Fruit fly (Drosophila melanogaster) whole organism, adult: ENCODE measurements around the gene CG15456.

ENCODE experiments used
- CG1620 ChIP-seq: fragments of 200-800 bp; sonication (Bioruptor generic); optimal IDR thresholded peaks from 2 replicates; lab custom pipeline; 2016; ENCODE audit warnings: missing biosample characterization, missing genetic modification characterization
- Mnt ChIP-seq: fragments of 200-800 bp; sonication (Bioruptor generic); optimal IDR thresholded peaks from 2 replicates; lab custom pipeline; 2016; ENCODE audit warnings: missing biosample characterization, mild to moderate bottlenecking, missing genetic modification characterization
- bab1 ChIP-seq: fragments of 200-800 bp; sonication (Bioruptor generic); optimal IDR thresholded peaks from 3 replicates; lab custom pipeline; 2019; ENCODE audit warnings: missing biosample characterization, mild to moderate bottlenecking, missing genetic modification characterization, moderate library complexity
- kay ChIP-seq: fragments of 200-800 bp; sonication (Bioruptor generic); peaks from one replicate; lab custom pipeline; 2016; ENCODE audit warnings: missing biosample characterization, missing genetic modification characterization, borderline replicate concordance
- ovo ChIP-seq: fragments of 200-800 bp; sonication (Bioruptor generic); optimal IDR thresholded peaks from 2 replicates; lab custom pipeline; 2016; ENCODE audit warnings: missing biosample characterization, missing genetic modification characterization
- pad ChIP-seq: fragments of 200-800 bp; sonication (Bioruptor generic); optimal IDR thresholded peaks from 3 replicates; lab custom pipeline; 2017; ENCODE audit warnings: missing biosample characterization, missing genetic modification characterization, mild to moderate bottlenecking, moderate library complexity, missing genetic modification reagents
- toe ChIP-seq: fragments of 200-800 bp; sonication (Bioruptor generic); optimal IDR thresholded peaks from 2 replicates; lab custom pipeline; 2016; ENCODE audit warnings: missing biosample characterization, missing genetic modification characterization

DNA sequence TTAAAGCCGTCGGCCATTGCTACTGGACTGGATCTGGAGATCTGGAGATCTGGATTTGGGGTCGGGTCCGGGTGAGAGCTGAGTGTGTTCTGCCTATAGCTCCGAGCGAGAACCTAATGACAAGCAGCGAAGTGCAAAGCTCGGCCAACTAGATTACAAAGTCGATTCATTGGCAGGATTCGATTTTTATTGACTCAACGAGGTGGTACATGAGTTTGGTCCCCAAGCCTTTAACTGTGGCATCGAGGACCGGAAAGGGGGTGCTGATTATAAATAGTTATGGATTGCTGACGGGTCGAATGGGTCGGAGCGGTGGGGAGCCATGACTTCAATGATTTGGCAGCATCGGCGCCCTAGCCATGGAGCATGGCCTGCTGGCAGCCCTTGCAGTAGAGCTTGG lies 13.4 kb downstream of the CG15456 start, which contains the start of gene CG15459:
- no peak for TF ChIP-seq ovo (GFP tag; lab: Kevin White, UChicago)
- TF ChIP-seq bab1 (GFP tag; lab: Kevin White, UChicago): no peak
- TF ChIP-seq CG1620 (GFP tag; lab: Kevin White, UChicago): no peak
- TF ChIP-seq toe (GFP tag; lab: Kevin White, UChicago): no peak
- no peak for TF ChIP-seq pad (GFP tag; lab: Kevin White, UChicago)
- TF ChIP-seq Mnt (GFP tag; lab: Kevin White, UChicago): no peak
- TF ChIP-seq kay (GFP tag; lab: Kevin White, UChicago): no peak
